Worm (Caenorhabditis elegans) whole organism, mixed stage, embryonic: ENCODE measurements around the gene set-22.
A peak's percentile ranks its signal among the peaks of the same experiment; 100 is the strongest.

Experiments
- M03D4.4 ChIP-seq: sonication (generic microtip); optimal IDR thresholded peaks from 2 replicates; lab custom pipeline; 2017; ENCODE audit warnings: mild to moderate bottlenecking, missing genetic modification characterization, missing compliant biosample characterization
- bed-3 ChIP-seq: fragments of 200-800 bp; sonication (Bioruptor generic); optimal IDR thresholded peaks from 3 replicates; lab custom pipeline; 2018; ENCODE audit warnings: mild to moderate bottlenecking, missing genetic modification characterization, moderate library complexity, missing compliant biosample characterization
- blmp-1 ChIP-seq: fragments of 150-350 bp; optimal IDR thresholded peaks from 2 replicates; lab custom pipeline; 2014; ENCODE audit warnings: missing biosample characterization, missing genetic modification characterization
- ceh-43 ChIP-seq: fragments of 200-800 bp; sonication (Bioruptor generic); optimal IDR thresholded peaks from 2 replicates; lab custom pipeline; 2018; ENCODE audit warnings: mild to moderate bottlenecking, missing genetic modification characterization, moderate library complexity, missing compliant biosample characterization
- ceh-83 ChIP-seq: fragments of 200-800 bp; sonication (Bioruptor generic); optimal IDR thresholded peaks from 2 replicates; lab custom pipeline; 2018; ENCODE audit warnings: mild to moderate bottlenecking, missing genetic modification characterization, missing compliant biosample characterization
- ces-1 ChIP-seq: fragments of 150-350 bp; optimal IDR thresholded peaks from 2 replicates; lab custom pipeline; 2014; ENCODE audit warnings: missing biosample characterization, missing genetic modification reagents, missing genetic modification characterization
- cnd-1 ChIP-seq: fragments of 200-800 bp; sonication (Bioruptor generic); optimal IDR thresholded peaks from 2 replicates; lab custom pipeline; 2018; ENCODE audit warnings: mild to moderate bottlenecking, missing genetic modification characterization, missing compliant biosample characterization
- drap-1 ChIP-seq: fragments of 200-800 bp; sonication (Bioruptor generic); optimal IDR thresholded peaks from 3 replicates; lab custom pipeline; 2018; ENCODE audit warnings: mild to moderate bottlenecking, missing genetic modification characterization, missing compliant biosample characterization
- elt-1 ChIP-seq: sonication (generic microtip); optimal IDR thresholded peaks from 2 replicates; lab custom pipeline; 2017; ENCODE audit warnings: missing genetic modification characterization, mild to moderate bottlenecking, missing compliant biosample characterization, antibody characterized with exemption, moderate library complexity, borderline replicate concordance; ENCODE audit not compliant: insufficient read depth
- elt-3 ChIP-seq: fragments of 150-350 bp; optimal IDR thresholded peaks from 2 replicates; lab custom pipeline; 2014; ENCODE audit warnings: missing biosample characterization, missing genetic modification characterization
- flh-1 ChIP-seq: fragments of 200-800 bp; sonication (Bioruptor generic); optimal IDR thresholded peaks from 2 replicates; lab custom pipeline; 2018; ENCODE audit warnings: mild to moderate bottlenecking, missing genetic modification characterization, moderate library complexity, missing compliant biosample characterization
- hlh-1 ChIP-seq: fragments of 150-350 bp; optimal IDR thresholded peaks from 2 replicates; lab custom pipeline; 2014; ENCODE audit warnings: missing biosample characterization, missing genetic modification reagents, missing genetic modification characterization
- lin-13 ChIP-seq: fragments of 150-350 bp; optimal IDR thresholded peaks from 2 replicates; lab custom pipeline; 2014; ENCODE audit warnings: missing biosample characterization, missing genetic modification characterization
- lin-32 ChIP-seq: fragments of 200-800 bp; sonication (Bioruptor generic); optimal IDR thresholded peaks from 2 replicates; lab custom pipeline; 2018; ENCODE audit warnings: mild to moderate bottlenecking, missing genetic modification characterization, missing compliant biosample characterization
- mab-5 ChIP-seq: fragments of 150-350 bp; optimal IDR thresholded peaks from 2 replicates; lab custom pipeline; 2014; ENCODE audit warnings: missing biosample characterization, missing genetic modification characterization
- mep-1 ChIP-seq: fragments of 150-350 bp; optimal IDR thresholded peaks from 2 replicates; lab custom pipeline; 2017; ENCODE audit warnings: missing biosample characterization, missing genetic modification reagents, missing genetic modification characterization, inconsistent platforms
- mls-2 ChIP-seq: sonication (generic microtip); optimal IDR thresholded peaks from 2 replicates; lab custom pipeline; 2016; ENCODE audit warnings: mild to moderate bottlenecking, missing genetic modification characterization, moderate library complexity, missing compliant biosample characterization
- nhr-12 ChIP-seq: fragments of 150-350 bp; optimal IDR thresholded peaks from 2 replicates; lab custom pipeline; 2014; ENCODE audit warnings: missing biosample characterization, missing genetic modification characterization
- nhr-2 ChIP-seq: fragments of 150-350 bp; optimal IDR thresholded peaks from 2 replicates; lab custom pipeline; 2014; ENCODE audit warnings: missing biosample characterization, missing genetic modification characterization
- nhr-237 ChIP-seq: fragments of 150-350 bp; optimal IDR thresholded peaks from 2 replicates; lab custom pipeline; 2014; ENCODE audit warnings: missing biosample characterization, missing genetic modification characterization
- nhr-28 ChIP-seq: fragments of 150-350 bp; optimal IDR thresholded peaks from 2 replicates; lab custom pipeline; 2014; ENCODE audit warnings: missing biosample characterization, missing genetic modification characterization
- pha-4 ChIP-seq: fragments of 150-350 bp; optimal IDR thresholded peaks from 2 replicates; lab custom pipeline; 2018; ENCODE audit warnings: missing biosample characterization, missing genetic modification reagents, missing genetic modification characterization
- sem-2 ChIP-seq: fragments of 200-800 bp; sonication (Bioruptor generic); optimal IDR thresholded peaks from 2 replicates; lab custom pipeline; 2018; ENCODE audit warnings: mild to moderate bottlenecking, missing genetic modification characterization, missing compliant biosample characterization
- snpc-4 ChIP-seq: fragments of 150-350 bp; optimal IDR thresholded peaks from 2 replicates; lab custom pipeline; 2014; ENCODE audit warnings: missing biosample characterization, missing genetic modification characterization
- sptf-1 ChIP-seq: sonication (generic microtip); optimal IDR thresholded peaks from 2 replicates; lab custom pipeline; 2017; ENCODE audit warnings: mild to moderate bottlenecking, missing genetic modification characterization, moderate library complexity, missing compliant biosample characterization
- tbx-8 ChIP-seq: fragments of 200-800 bp; sonication (Bioruptor generic); optimal IDR thresholded peaks from 2 replicates; lab custom pipeline; 2018; ENCODE audit warnings: mild to moderate bottlenecking, missing genetic modification characterization, moderate library complexity, missing compliant biosample characterization
- unc-120 ChIP-seq: sonication (generic microtip); optimal IDR thresholded peaks from 2 replicates; lab custom pipeline; 2017; ENCODE audit warnings: missing genetic modification characterization, missing compliant biosample characterization; ENCODE audit not compliant: poor library complexity, severe bottlenecking
- unc-39 ChIP-seq: fragments of 150-350 bp; optimal IDR thresholded peaks from 2 replicates; lab custom pipeline; 2014; ENCODE audit warnings: missing biosample characterization, missing genetic modification characterization
- unc-62 ChIP-seq: fragments of 150-350 bp; optimal IDR thresholded peaks from 2 replicates; lab custom pipeline; 2014; ENCODE audit warnings: missing biosample characterization, missing genetic modification reagents, missing genetic modification characterization
- zip-8 ChIP-seq: fragments of 150-350 bp; optimal IDR thresholded peaks from 2 replicates; lab custom pipeline; 2014; ENCODE audit warnings: missing biosample characterization, missing genetic modification characterization
- ztf-11 ChIP-seq: fragments of 150-350 bp; optimal IDR thresholded peaks from 2 replicates; lab custom pipeline; 2014; ENCODE audit warnings: missing biosample characterization, missing genetic modification characterization

Gene set-22

DNA sequence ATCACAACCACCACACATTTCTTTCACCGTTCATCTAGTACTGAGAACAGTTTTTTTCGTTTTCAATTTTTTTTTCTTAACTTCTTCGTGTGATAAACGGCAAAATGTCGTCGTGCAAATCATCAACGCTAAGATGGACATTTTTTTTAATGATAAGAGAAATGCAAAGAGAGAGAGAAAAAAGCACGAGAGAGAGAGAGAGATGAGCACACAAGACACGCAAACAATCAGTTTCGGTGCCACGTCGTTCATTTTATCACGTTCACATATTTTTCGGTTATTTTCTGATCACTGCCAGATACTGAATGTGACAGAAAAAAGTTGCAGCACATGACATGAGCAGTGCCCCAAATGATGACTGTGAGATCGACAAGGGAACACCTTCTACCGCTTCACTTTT, 31.5 kb downstream of the set-22 start, which contains the start of gene egl-9:
Gene egl-9, plus strand, starts transcription at position 328 of the 400 bp plus-strand sequence.
- TF ChIP-seq sem-2 (GFP tag; lab: Kevin White, UChicago) (no peak), mep-1 (no peak), snpc-4 (no peak), zip-8 (tag; lab: Kevin White, UChicago) (no peak), unc-62 (no peak), nhr-2 (no peak), tbx-8 (GFP tag; lab: Kevin White, UChicago) (no peak), M03D4.4 (no peak), flh-1 (GFP tag; lab: Kevin White, UChicago) (no peak), cnd-1 (tag; lab: Kevin White, UChicago) (no peak), hlh-1 (tag; lab: Kevin White, UChicago) (no peak)

DNA sequence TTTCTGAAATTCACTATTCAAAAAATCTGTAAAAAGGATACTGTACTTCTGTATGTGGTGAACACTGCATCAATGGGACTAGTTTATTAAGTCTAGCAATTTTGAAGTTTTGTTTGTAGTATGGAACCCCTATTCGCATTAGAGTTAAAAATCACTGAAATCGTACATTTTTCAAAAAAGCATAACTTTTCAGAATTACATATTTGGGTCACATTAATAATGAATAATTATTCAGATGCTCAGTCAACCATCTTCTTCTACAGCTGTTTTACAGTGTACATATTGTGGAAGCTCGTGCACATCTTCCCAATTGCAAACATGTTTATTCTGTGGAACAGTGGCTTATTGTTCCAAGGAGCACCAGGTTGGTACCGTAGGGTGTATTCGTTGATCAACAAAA, 32.0 kb downstream of the set-22 start:
- TF ChIP-seq sem-2 (GFP tag; lab: Kevin White, UChicago): no peak
- no peak for TF ChIP-seq unc-62
- TF ChIP-seq tbx-8 (GFP tag; lab: Kevin White, UChicago): no peak
- no peak for TF ChIP-seq mls-2 (tag; lab: Kevin White, UChicago)
- TF ChIP-seq ces-1: no peak
- TF ChIP-seq M03D4.4: no peak
- TF ChIP-seq mep-1: no peak
- TF ChIP-seq mab-5 (tag; lab: Kevin White, UChicago): no peak

DNA sequence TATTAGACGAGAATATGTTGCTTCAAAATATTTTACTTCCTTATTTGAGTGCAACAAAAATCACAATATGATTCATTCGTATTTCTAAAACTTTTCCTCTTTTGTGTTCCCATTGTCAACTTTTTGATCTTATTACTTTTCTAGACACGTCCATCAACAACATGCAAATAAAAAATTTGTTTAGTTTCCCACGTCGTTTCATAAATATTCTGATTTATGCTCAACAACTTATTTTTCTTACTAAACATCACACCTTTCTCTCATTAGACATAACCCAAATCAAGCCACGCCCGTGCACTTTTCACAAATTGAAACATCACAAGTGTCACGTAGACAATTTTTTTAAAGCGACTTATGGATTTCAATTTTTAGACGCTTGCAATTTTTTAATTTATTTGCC, 33.1 kb downstream of the set-22 start:
- TF ChIP-seq ces-1 (no peak), elt-1 (tag; lab: Kevin White, UChicago) (no peak), blmp-1 (no peak), mab-5 (tag; lab: Kevin White, UChicago) (no peak), nhr-237 (no peak), nhr-12 (no peak), pha-4 (tag; lab: Kevin White, UChicago) (no peak), unc-39 (tag; lab: Kevin White, UChicago) (no peak), sptf-1 (tag; lab: Kevin White, UChicago) (no peak), bed-3 (GFP tag; lab: Kevin White, UChicago) (no peak), zip-8 (tag; lab: Kevin White, UChicago) (no peak), unc-62 (no peak)

DNA sequence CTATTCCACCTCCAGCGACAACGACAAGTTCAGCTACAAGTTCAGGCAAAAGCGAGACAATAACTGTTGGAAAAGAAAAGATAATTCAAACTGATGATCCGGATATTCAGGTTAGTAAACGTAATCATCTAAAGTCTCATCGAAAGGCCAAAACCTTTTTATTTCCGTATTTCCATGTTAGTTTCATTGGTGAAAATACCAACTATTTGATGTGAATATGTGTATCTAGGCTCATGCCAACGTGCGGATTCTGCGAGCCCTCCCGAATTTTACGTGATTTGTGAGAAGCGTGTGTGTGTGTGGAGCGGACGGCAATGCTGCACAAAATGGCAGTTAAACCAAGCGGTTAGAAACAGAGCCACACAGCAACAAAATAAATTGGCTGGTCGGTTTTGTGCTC, 34.3 kb downstream of the set-22 start:
- TF ChIP-seq sptf-1 (tag; lab: Kevin White, UChicago): no peak
- TF ChIP-seq ceh-83 (GFP tag; lab: Kevin White, UChicago): no peak
- no peak for TF ChIP-seq elt-3 (tag; lab: Kevin White, UChicago)
- no peak for TF ChIP-seq ceh-43 (GFP tag; lab: Kevin White, UChicago)
- no peak for TF ChIP-seq flh-1 (GFP tag; lab: Kevin White, UChicago)
- TF ChIP-seq bed-3 (GFP tag; lab: Kevin White, UChicago): no peak
- no peak for TF ChIP-seq mab-5 (tag; lab: Kevin White, UChicago)
- TF ChIP-seq mls-2 (tag; lab: Kevin White, UChicago): no peak
- TF ChIP-seq unc-39 (tag; lab: Kevin White, UChicago): no peak
- no peak for TF ChIP-seq unc-62
- no peak for TF ChIP-seq ztf-11
- no peak for TF ChIP-seq nhr-28 (tag; lab: Kevin White, UChicago)
- TF ChIP-seq snpc-4: no peak

DNA sequence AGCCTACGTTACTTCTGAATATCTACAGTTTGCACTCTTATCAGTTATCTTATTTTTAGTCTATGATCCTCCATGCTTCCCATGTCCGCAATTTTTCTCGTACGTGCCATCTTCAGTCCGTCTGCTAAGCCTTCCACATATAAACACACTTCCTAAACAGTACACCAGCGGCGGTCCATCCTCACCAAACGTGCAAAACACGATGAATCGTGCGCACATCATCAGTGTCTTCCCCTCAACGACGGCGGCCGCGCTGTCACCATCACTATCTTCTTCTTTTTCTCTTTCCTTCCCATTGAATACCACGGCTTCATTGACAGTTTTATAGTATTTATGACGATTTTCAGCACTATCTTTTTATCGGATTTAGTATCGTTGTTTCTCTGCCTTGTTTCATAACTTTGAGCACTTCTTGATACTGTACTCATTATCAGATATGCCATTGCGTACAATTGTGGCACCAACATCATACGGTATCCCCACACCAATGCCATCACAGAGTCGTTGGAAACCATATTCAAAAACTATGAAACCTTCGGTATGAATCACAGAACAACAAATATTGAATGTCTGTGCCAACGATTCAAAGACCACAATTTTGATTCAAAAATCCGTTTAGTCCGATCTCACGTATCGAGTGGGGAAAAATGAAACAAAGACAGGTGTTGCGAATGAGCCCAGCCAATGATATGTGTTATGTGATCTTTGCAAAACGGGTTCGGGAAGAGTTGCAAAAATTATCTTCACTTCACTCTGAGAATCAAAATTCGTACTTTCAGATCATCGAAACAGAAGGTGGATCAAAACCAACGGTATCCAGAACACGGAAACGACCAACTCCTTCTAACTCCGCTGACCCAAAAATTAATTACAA, 36.4 kb downstream of the set-22 start:
- TF ChIP-seq blmp-1 (no peak), hlh-1 (tag; lab: Kevin White, UChicago) (peak; percentile 55)

DNA sequence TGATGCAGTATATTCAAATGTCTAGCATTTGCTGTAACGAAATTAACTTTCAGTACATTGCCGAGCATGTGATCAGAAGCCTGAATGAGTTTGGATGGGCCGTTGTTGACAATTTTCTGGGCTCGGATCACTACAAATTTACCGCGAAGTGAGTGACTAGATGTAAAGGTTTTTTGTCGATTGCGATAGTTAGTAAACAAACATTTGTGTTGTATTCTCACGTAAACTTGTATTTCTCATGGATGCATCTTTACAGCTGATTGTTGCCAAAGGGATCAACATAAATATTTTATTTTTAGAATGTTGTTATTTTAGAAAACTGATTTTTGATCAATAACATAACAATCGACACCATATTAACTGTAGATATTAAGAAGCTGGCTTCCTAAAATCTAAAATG, 37.3 kb downstream of the set-22 start:
- TF ChIP-seq bed-3 (GFP tag; lab: Kevin White, UChicago): no peak
- TF ChIP-seq drap-1: no peak
- TF ChIP-seq hlh-1 (tag; lab: Kevin White, UChicago): no peak
- TF ChIP-seq sptf-1 (tag; lab: Kevin White, UChicago): no peak
- no peak for TF ChIP-seq unc-62
- TF ChIP-seq unc-120 (tag; lab: Kevin White, UChicago): no peak
- no peak for TF ChIP-seq lin-13 (tag; lab: Kevin White, UChicago)
- no peak for TF ChIP-seq tbx-8 (GFP tag; lab: Kevin White, UChicago)
- TF ChIP-seq nhr-237: no peak
- no peak for TF ChIP-seq blmp-1
- TF ChIP-seq flh-1 (GFP tag; lab: Kevin White, UChicago): no peak
- TF ChIP-seq pha-4 (tag; lab: Kevin White, UChicago): no peak
- no peak for TF ChIP-seq lin-32 (GFP tag; lab: Kevin White, UChicago)
- no peak for TF ChIP-seq elt-1 (tag; lab: Kevin White, UChicago)
